Worm (Caenorhabditis elegans) whole organism, L3 larva: ENCODE data around the gene Y61A9LA.10.

Source experiments
- R02D3.7 ChIP-seq: fragments of 150-350 bp; optimal IDR thresholded peaks from 2 replicates; lab custom pipeline; 2014; ENCODE audit warnings: missing biosample characterization, missing genetic modification characterization
- aly-2 ChIP-seq: fragments of 150-350 bp; optimal IDR thresholded peaks from 2 replicates; lab custom pipeline; 2014; ENCODE audit warnings: missing biosample characterization, missing genetic modification characterization
- ama-1 ChIP-seq: fragments of 150-350 bp; optimal IDR thresholded peaks from 2 replicates; lab custom pipeline; 2018
- ceh-16 ChIP-seq: sonication (generic microtip); optimal IDR thresholded peaks from 2 replicates; lab custom pipeline; 2017; ENCODE audit warnings: missing biosample characterization, missing genetic modification characterization
- ceh-28 ChIP-seq: fragments of 150-350 bp; optimal IDR thresholded peaks from 2 replicates; lab custom pipeline; 2014; ENCODE audit warnings: missing biosample characterization, missing genetic modification reagents, missing genetic modification characterization
- ceh-82 ChIP-seq: fragments of 150-350 bp; optimal IDR thresholded peaks from 2 replicates; lab custom pipeline; 2014; ENCODE audit warnings: missing biosample characterization, missing genetic modification characterization
- ceh-9 ChIP-seq: sonication (generic microtip); optimal IDR thresholded peaks from 2 replicates; lab custom pipeline; 2018; ENCODE audit warnings: missing biosample characterization, missing genetic modification characterization
- daf-12 ChIP-seq: fragments of 150-350 bp; optimal IDR thresholded peaks from 2 replicates; lab custom pipeline; 2014; ENCODE audit warnings: missing biosample characterization, missing genetic modification reagents, missing genetic modification characterization
- egl-5 ChIP-seq: fragments of 150-350 bp; optimal IDR thresholded peaks from 2 replicates; lab custom pipeline; 2017; ENCODE audit warnings: missing biosample characterization, missing genetic modification reagents, missing genetic modification characterization, inconsistent platforms
- elt-2 ChIP-seq: sonication (generic microtip); optimal IDR thresholded peaks from 2 replicates; lab custom pipeline; 2016; ENCODE audit warnings: missing genetic modification reagents, mild to moderate bottlenecking, missing genetic modification characterization, missing compliant biosample characterization
- elt-3 ChIP-seq, 3 experiments: fragments of 150-350 bp in 1 of 3; sonication (generic microtip) in 2 of 3; optimal IDR thresholded peaks; 2 replicates in 2 of 3; 4 replicates in 1 of 3; lab custom pipeline; 2014 to 2017; ENCODE audit warnings: missing biosample characterization in 3 of 3, missing genetic modification characterization in 3 of 3
- eor-1 ChIP-seq, 2 experiments: fragments of 150-350 bp; optimal IDR thresholded peaks; 2 replicates each; lab custom pipeline; 2014 to 2018; ENCODE audit warnings: missing biosample characterization in 2 of 2, missing genetic modification characterization in 2 of 2
- fkh-10 ChIP-seq: sonication (generic microtip); optimal IDR thresholded peaks from 2 replicates; lab custom pipeline; 2017; ENCODE audit warnings: missing biosample characterization, missing genetic modification reagents, missing genetic modification characterization
- fos-1 ChIP-seq: fragments of 150-350 bp; optimal IDR thresholded peaks from 2 replicates; lab custom pipeline; 2014; ENCODE audit warnings: missing biosample characterization, missing genetic modification characterization
- hmg-11 ChIP-seq: sonication (generic microtip); optimal IDR thresholded peaks from 2 replicates; lab custom pipeline; 2016; ENCODE audit warnings: missing genetic modification characterization, missing compliant biosample characterization
- lin-39 ChIP-seq: fragments of 150-350 bp; optimal IDR thresholded peaks from 2 replicates; lab custom pipeline; 2018; ENCODE audit warnings: missing biosample characterization, missing genetic modification reagents, missing genetic modification characterization
- mdl-1 ChIP-seq: fragments of 150-350 bp; optimal IDR thresholded peaks from 2 replicates; lab custom pipeline; 2014; ENCODE audit warnings: missing biosample characterization, missing genetic modification characterization
- nfya-1 ChIP-seq: sonication (generic microtip); optimal IDR thresholded peaks from 2 replicates; lab custom pipeline; 2017; ENCODE audit warnings: missing genetic modification characterization, mild to moderate bottlenecking, missing compliant biosample characterization, antibody characterized with exemption, moderate library complexity; ENCODE audit not compliant: insufficient read depth
- nhr-11 ChIP-seq: fragments of 150-350 bp; optimal IDR thresholded peaks from 2 replicates; lab custom pipeline; 2014; ENCODE audit warnings: missing biosample characterization, missing genetic modification characterization
- nhr-23 ChIP-seq: fragments of 150-350 bp; optimal IDR thresholded peaks from 2 replicates; lab custom pipeline; 2014; ENCODE audit warnings: missing biosample characterization, missing genetic modification reagents, missing genetic modification characterization
- nhr-25 ChIP-seq: sonication (generic microtip); optimal IDR thresholded peaks from 2 replicates; lab custom pipeline; 2017; ENCODE audit warnings: missing biosample characterization, missing genetic modification characterization
- nhr-28 ChIP-seq: fragments of 150-350 bp; optimal IDR thresholded peaks from 2 replicates; lab custom pipeline; 2014; ENCODE audit warnings: missing biosample characterization, missing genetic modification characterization
- nhr-67 ChIP-seq: fragments of 150-350 bp; optimal IDR thresholded peaks from 2 replicates; lab custom pipeline; 2014; ENCODE audit warnings: missing biosample characterization, missing genetic modification characterization
- nhr-77 ChIP-seq: fragments of 150-350 bp; optimal IDR thresholded peaks from 2 replicates; lab custom pipeline; 2014; ENCODE audit warnings: missing biosample characterization, missing genetic modification characterization
- pha-4 ChIP-seq: fragments of 150-350 bp; optimal IDR thresholded peaks from 2 replicates; lab custom pipeline; 2014; ENCODE audit warnings: missing biosample characterization, missing genetic modification reagents, missing genetic modification characterization
- pqm-1 ChIP-seq: fragments of 150-350 bp; optimal IDR thresholded peaks from 2 replicates; lab custom pipeline; 2017; ENCODE audit warnings: missing biosample characterization, missing genetic modification characterization, inconsistent platforms
- snpc-4 ChIP-seq: fragments of 150-350 bp; optimal IDR thresholded peaks from 2 replicates; lab custom pipeline; 2014; ENCODE audit warnings: missing biosample characterization, missing genetic modification characterization
- tbx-2 ChIP-seq: sonication (generic microtip); optimal IDR thresholded peaks from 2 replicates; lab custom pipeline; 2016; ENCODE audit warnings: mild to moderate bottlenecking, missing genetic modification characterization, missing compliant biosample characterization
- unc-39 ChIP-seq: sonication (generic microtip); optimal IDR thresholded peaks from 4 replicates; lab custom pipeline; 2017; ENCODE audit warnings: missing biosample characterization, missing genetic modification characterization
- unc-62 ChIP-seq: fragments of 150-350 bp; sonication (generic microtip); optimal IDR thresholded peaks from 4 replicates; lab custom pipeline; 2014; ENCODE audit warnings: missing biosample characterization, missing genetic modification reagents, missing genetic modification characterization
- zag-1 ChIP-seq: fragments of 150-350 bp; optimal IDR thresholded peaks from 2 replicates; lab custom pipeline; 2014; ENCODE audit warnings: missing biosample characterization, missing genetic modification characterization
- ztf-11 ChIP-seq: fragments of 150-350 bp; optimal IDR thresholded peaks from 2 replicates; lab custom pipeline; 2014; ENCODE audit warnings: missing biosample characterization, missing genetic modification characterization

The Y61A9LA.10 gene

ce11 chrV:4623535-4623934 is 7.9 kb upstream of the Y61A9LA.10 start:
- TF ChIP-seq ama-1 (lab: Kevin White, UChicago) (no peak), nfya-1 (tag; lab: Kevin White, UChicago) (peak; percentile 98), hmg-11 (tag; lab: Kevin White, UChicago) (no peak), eor-1 (tag; optimal IDR thresholded peaks at IDR 0.05; lab: Kevin White, UChicago) (no peak), egl-5 (no peak), elt-3 (tag; optimal IDR thresholded peaks at IDR 0.05; lab: Kevin White, UChicago) (no peak), R02D3.7 (no peak)

DNA sequence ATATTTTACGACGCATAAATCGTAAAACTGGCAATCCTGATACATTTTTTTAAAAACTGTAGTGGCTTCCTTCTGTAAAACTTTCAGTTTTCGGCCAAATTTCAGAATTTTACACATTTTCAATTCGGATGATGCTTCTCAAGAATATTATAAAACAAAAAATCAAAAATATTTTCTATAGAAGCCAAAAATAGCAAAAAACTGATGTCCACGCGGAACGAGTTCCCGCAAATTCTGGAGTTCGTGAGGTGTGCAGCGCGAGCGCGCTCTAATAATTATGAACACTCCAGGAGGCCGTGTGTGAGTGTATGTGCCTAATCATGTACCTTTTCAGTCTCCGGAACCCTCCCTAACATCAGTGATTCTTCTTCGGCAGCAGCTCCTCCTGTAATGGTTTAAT is 1.6 kb upstream of the Y61A9LA.10 start, which contains the start of gene sumv-2:
Gene sumv-2 (plus strand): TSS at position 301 of the 400 bp plus-strand sequence.
- TF ChIP-seq fos-1 = no peak
- no peak for TF ChIP-seq lin-39 (tag; lab: Kevin White, UChicago)
- no peak for TF ChIP-seq nhr-67
- TF ChIP-seq nhr-11 = no peak
- no peak for TF ChIP-seq egl-5
- no peak for TF ChIP-seq zag-1
- no peak for TF ChIP-seq hmg-11 (tag; lab: Kevin White, UChicago)
- no peak for TF ChIP-seq snpc-4 (tag; lab: Kevin White, UChicago)
- TF ChIP-seq ceh-16 = no peak
- TF ChIP-seq elt-3 (tag; optimal IDR thresholded peaks at IDR 0.05; lab: Kevin White, UChicago) = no peak
- TF ChIP-seq fkh-10 (GFP tag; lab: Kevin White, UChicago) = no peak

ce11 chrV:4606828-4607227 is 8.8 kb downstream of the Y61A9LA.10 start, which contains the start of gene txt-6:
Gene txt-6 (minus strand): TSS chrV:4606928.
- TF ChIP-seq daf-12 (tag; lab: Kevin White, UChicago) = no peak
- TF ChIP-seq elt-3 (tag; optimal IDR thresholded peaks at IDR 0.05; lab: Kevin White, UChicago) = no peak
- TF ChIP-seq unc-62 = no peak
- TF ChIP-seq nhr-25 (tag; lab: Kevin White, UChicago) = no peak
- no peak for TF ChIP-seq ceh-16
- no peak for TF ChIP-seq ama-1 (lab: Kevin White, UChicago)
- TF ChIP-seq ceh-82 (tag; lab: Kevin White, UChicago) = no peak
- no peak for TF ChIP-seq nhr-23 (tag; lab: Kevin White, UChicago)
- TF ChIP-seq nhr-28 (tag; lab: Kevin White, UChicago) = no peak
- TF ChIP-seq unc-39 = no peak
- TF ChIP-seq ceh-28 (tag; lab: Kevin White, UChicago) = no peak
- TF ChIP-seq nhr-77 (tag; lab: Kevin White, UChicago) = no peak
- no peak for TF ChIP-seq ztf-11 (tag; lab: Kevin White, UChicago)
- no peak for TF ChIP-seq aly-2
- TF ChIP-seq egl-5 = no peak
- TF ChIP-seq pha-4 (tag; lab: Kevin White, UChicago) = no peak
- no peak for TF ChIP-seq nhr-67
- TF ChIP-seq elt-2 (tag; lab: Kevin White, UChicago) = no peak
- no peak for TF ChIP-seq eor-1 (tag; optimal IDR thresholded peaks at IDR 0.05; lab: Kevin White, UChicago)
- TF ChIP-seq, all 47 proteins: peak for 0

ce11 chrV:4599225-4599624 is 16.4 kb downstream of the Y61A9LA.10 start:
- TF ChIP-seq unc-62 (no peak), elt-2 (tag; lab: Kevin White, UChicago) (no peak), nhr-77 (tag; lab: Kevin White, UChicago) (no peak)
- TF ChIP-seq, all 47 proteins: peak for 0

- TF ChIP-seq nfya-1 (tag; lab: Kevin White, UChicago) (no peak), elt-3 (tag; optimal IDR thresholded peaks at IDR 0.05; lab: Kevin White, UChicago) (no peak), elt-2 (tag; lab: Kevin White, UChicago) (peak; percentile 49), ceh-9 (tag; lab: Kevin White, UChicago) (no peak), nhr-23 (tag; lab: Kevin White, UChicago) (no peak), mdl-1 (tag; lab: Kevin White, UChicago) (no peak), fkh-10 (GFP tag; lab: Kevin White, UChicago) (no peak), hmg-11 (tag; lab: Kevin White, UChicago) (no peak), pqm-1 (peak; percentile 47), eor-1 (tag; optimal IDR thresholded peaks at IDR 0.05; lab: Kevin White, UChicago) (no peak), zag-1 (no peak)
Measured at ce11 chrV:4598489-4598888, 17.1 kb downstream of the Y61A9LA.10 start.

- no peak for TF ChIP-seq nhr-77 (tag; lab: Kevin White, UChicago)
- TF ChIP-seq tbx-2 (tag; lab: Kevin White, UChicago) = no peak
- TF ChIP-seq nhr-25 (tag; lab: Kevin White, UChicago) = no peak
- no peak for TF ChIP-seq ztf-11 (tag; lab: Kevin White, UChicago)
Measured at ce11 chrV:4590791-4591190, 24.8 kb downstream of the Y61A9LA.10 start.
